Worm (Caenorhabditis elegans) whole organism, L1 larva: ENCODE results near the gene plpr-1.

Experiments
- C04F5.9 ChIP-seq: sonication (generic microtip); optimal IDR thresholded peaks from 2 replicates; lab custom pipeline; 2016; ENCODE audit warnings: missing genetic modification characterization, missing compliant biosample characterization
- C16A3.4 ChIP-seq: fragments of 150-350 bp; optimal IDR thresholded peaks from 2 replicates; lab custom pipeline; 2014; ENCODE audit warnings: missing biosample characterization, missing genetic modification characterization
- Y116A8C.19 ChIP-seq: sonication (generic microtip); optimal IDR thresholded peaks from 2 replicates; lab custom pipeline; 2016; ENCODE audit warnings: missing compliant biosample characterization, missing genetic modification characterization, borderline replicate concordance
- aha-1 ChIP-seq: fragments of 150-350 bp; optimal IDR thresholded peaks from 2 replicates; lab custom pipeline; 2014; ENCODE audit warnings: missing biosample characterization, missing genetic modification characterization
- aly-2 ChIP-seq: fragments of 150-350 bp; optimal IDR thresholded peaks from 2 replicates; lab custom pipeline; 2014; ENCODE audit warnings: missing biosample characterization, missing genetic modification characterization
- blmp-1 ChIP-seq: fragments of 150-350 bp; optimal IDR thresholded peaks from 2 replicates; lab custom pipeline; 2014; ENCODE audit warnings: missing biosample characterization, missing genetic modification characterization
- ces-1 ChIP-seq: fragments of 150-350 bp; optimal IDR thresholded peaks from 2 replicates; lab custom pipeline; 2014; ENCODE audit warnings: missing biosample characterization, missing genetic modification reagents, missing genetic modification characterization
- egl-13 ChIP-seq: sonication (generic microtip); optimal IDR thresholded peaks from 2 replicates; lab custom pipeline; 2016; ENCODE audit warnings: missing genotype, missing genetic modification reagents, missing genetic modification characterization, missing compliant biosample characterization
- egl-27 ChIP-seq, 2 experiments: fragments of 150-350 bp in 1 of 2; sonication (generic microtip); optimal IDR thresholded peaks; 3 replicates each; lab custom pipeline; 2017 to 2018; ENCODE audit warnings: missing biosample characterization in 2 of 2, missing genetic modification characterization in 2 of 2, missing genetic modification reagents in 2 of 2
- elt-2 ChIP-seq: sonication (generic microtip); optimal IDR thresholded peaks from 2 replicates; lab custom pipeline; 2016; ENCODE audit warnings: missing genetic modification characterization, mild to moderate bottlenecking, inconsistent platforms, missing compliant biosample characterization, missing genetic modification reagents
- fkh-10 ChIP-seq: sonication (generic microtip); optimal IDR thresholded peaks from 2 replicates; lab custom pipeline; 2017; ENCODE audit warnings: missing biosample characterization, missing genetic modification reagents, missing genetic modification characterization
- fkh-8 ChIP-seq: sonication (generic microtip); optimal IDR thresholded peaks from 2 replicates; lab custom pipeline; 2016; ENCODE audit warnings: mild to moderate bottlenecking, missing genetic modification characterization, missing compliant biosample characterization
- fos-1 ChIP-seq: fragments of 150-350 bp; optimal IDR thresholded peaks from 2 replicates; lab custom pipeline; 2014; ENCODE audit warnings: missing biosample characterization, missing genetic modification characterization
- grh-1 ChIP-seq: fragments of 200-800 bp; sonication (Bioruptor generic); IDR thresholded peaks from 2 replicates; pipeline ENCODE4 v1.3.6; 2022; ENCODE audit warnings: missing genetic modification reagents, missing genetic modification characterization, missing compliant biosample characterization
- irx-1 ChIP-seq: sonication (generic microtip); optimal IDR thresholded peaks from 2 replicates; lab custom pipeline; 2016; ENCODE audit warnings: missing genetic modification characterization, missing compliant biosample characterization
- isw-1 ChIP-seq: fragments of 200-800 bp; sonication (Bioruptor generic); IDR thresholded peaks from 2 replicates; pipeline ENCODE4 v1.3.6; 2022; ENCODE audit warnings: missing genetic modification characterization, missing compliant biosample characterization
- jun-1 ChIP-seq: fragments of 150-350 bp; optimal IDR thresholded peaks from 2 replicates; lab custom pipeline; 2014; ENCODE audit warnings: missing biosample characterization, missing genetic modification reagents, missing genetic modification characterization
- lin-13 ChIP-seq: fragments of 150-350 bp; optimal IDR thresholded peaks from 2 replicates; lab custom pipeline; 2014; ENCODE audit warnings: missing biosample characterization, missing genetic modification reagents, missing genetic modification characterization
- lin-14 ChIP-seq: fragments of 200-800 bp; sonication (Bioruptor generic); optimal IDR thresholded peaks from 2 replicates; lab custom pipeline; 2018; ENCODE audit warnings: mild to moderate bottlenecking, missing genetic modification characterization, moderate library complexity, missing compliant biosample characterization
- lin-15B ChIP-seq: fragments of 150-350 bp; sonication (generic microtip); optimal IDR thresholded peaks from 3 replicates; lab custom pipeline; 2014; ENCODE audit warnings: missing biosample characterization, missing genetic modification characterization
- lin-35 ChIP-seq, 2 experiments: fragments of 150-350 bp; optimal IDR thresholded peaks; 2 replicates each; lab custom pipeline; 2014; ENCODE audit warnings: missing biosample characterization in 2 of 2, missing genetic modification characterization in 2 of 2, missing genetic modification reagents in 2 of 2
- lir-3 ChIP-seq: sonication (generic microtip); optimal IDR thresholded peaks from 2 replicates; lab custom pipeline; 2016; ENCODE audit warnings: mild to moderate bottlenecking, missing genetic modification characterization, moderate library complexity, missing compliant biosample characterization; ENCODE audit not compliant: poor library complexity
- mab-9 ChIP-seq: fragments of 200-800 bp; sonication (Bioruptor generic); IDR thresholded peaks from 2 replicates; pipeline ENCODE4 v1.3.6; 2022; ENCODE audit warnings: missing genetic modification reagents, missing genetic modification characterization, missing compliant biosample characterization
- mdl-1 ChIP-seq, 2 experiments: fragments of 150-350 bp; optimal IDR thresholded peaks; 2 replicates each; lab custom pipeline; 2014 to 2017; ENCODE audit warnings: missing biosample characterization in 2 of 2, missing genetic modification characterization in 2 of 2, inconsistent platforms in 1 of 2
- mef-2 ChIP-seq: fragments of 150-350 bp; optimal IDR thresholded peaks from 2 replicates; lab custom pipeline; 2014; ENCODE audit warnings: missing biosample characterization, missing genetic modification characterization
- mep-1 ChIP-seq: fragments of 150-350 bp; optimal IDR thresholded peaks from 2 replicates; lab custom pipeline; 2014; ENCODE audit warnings: missing biosample characterization, missing genetic modification characterization
- nhr-11 ChIP-seq: fragments of 150-350 bp; optimal IDR thresholded peaks from 2 replicates; lab custom pipeline; 2014; ENCODE audit warnings: missing biosample characterization, missing genetic modification characterization
- nhr-19 ChIP-seq: fragments of 200-800 bp; sonication (Bioruptor generic); conservative IDR thresholded peaks from 2 replicates; pipeline ENCODE4 v1.3.6; 2022; ENCODE audit warnings: missing genetic modification characterization, missing compliant biosample characterization
- nhr-20 ChIP-seq: sonication (generic microtip); optimal IDR thresholded peaks from 2 replicates; lab custom pipeline; 2016; ENCODE audit warnings: mild to moderate bottlenecking, missing genetic modification characterization, missing compliant biosample characterization
- nhr-85 ChIP-seq: sonication (generic microtip); peaks from one replicate; lab custom pipeline; 2016; ENCODE audit warnings: missing genetic modification characterization, inconsistent platforms, missing compliant biosample characterization
- nhr-90 ChIP-seq: sonication (generic microtip); optimal IDR thresholded peaks from 2 replicates; lab custom pipeline; 2016; ENCODE audit warnings: mild to moderate bottlenecking, missing genetic modification characterization, missing compliant biosample characterization; ENCODE audit not compliant: poor library complexity
- pax-3 ChIP-seq: fragments of 200-800 bp; sonication (Bioruptor generic); optimal IDR thresholded peaks from 2 replicates; lab custom pipeline; 2018; ENCODE audit warnings: mild to moderate bottlenecking, missing genetic modification characterization, moderate library complexity, missing compliant biosample characterization
- pqm-1 ChIP-seq: sonication (generic microtip); optimal IDR thresholded peaks from 3 replicates; lab custom pipeline; 2017; ENCODE audit warnings: missing biosample characterization, missing genetic modification characterization
- snpc-4 ChIP-seq: fragments of 150-350 bp; optimal IDR thresholded peaks from 2 replicates; lab custom pipeline; 2014; ENCODE audit warnings: missing biosample characterization, missing genetic modification characterization
- snu-23 ChIP-seq: sonication (generic microtip); optimal IDR thresholded peaks from 2 replicates; lab custom pipeline; 2016; ENCODE audit warnings: missing genetic modification characterization, missing compliant biosample characterization
- sptf-1 ChIP-seq: fragments of 150-350 bp; optimal IDR thresholded peaks from 2 replicates; lab custom pipeline; 2014; ENCODE audit warnings: missing biosample characterization, missing genetic modification characterization
- sup-37 ChIP-seq: fragments of 200-800 bp; sonication (Bioruptor generic); optimal IDR thresholded peaks from 2 replicates; lab custom pipeline; 2018; ENCODE audit warnings: mild to moderate bottlenecking, missing genetic modification characterization, missing compliant biosample characterization
- swsn-7 ChIP-seq: sonication (generic microtip); optimal IDR thresholded peaks from 2 replicates; lab custom pipeline; 2016; ENCODE audit warnings: missing genetic modification characterization, missing compliant biosample characterization
- tbx-2 ChIP-seq: sonication (generic microtip); optimal IDR thresholded peaks from 2 replicates; lab custom pipeline; 2016; ENCODE audit warnings: missing genetic modification characterization, missing compliant biosample characterization
- unc-130 ChIP-seq: fragments of 150-350 bp; optimal IDR thresholded peaks from 2 replicates; lab custom pipeline; 2017; ENCODE audit warnings: missing biosample characterization, missing genetic modification characterization, inconsistent platforms
- unc-86 ChIP-seq: sonication (generic microtip); optimal IDR thresholded peaks from 2 replicates; lab custom pipeline; 2016; ENCODE audit warnings: missing genetic modification characterization, missing compliant biosample characterization
- vab-15 ChIP-seq: sonication (generic microtip); optimal IDR thresholded peaks from 2 replicates; lab custom pipeline; 2017; ENCODE audit warnings: missing genotype, mild to moderate bottlenecking, missing genetic modification characterization, missing compliant biosample characterization
- xbp-1 ChIP-seq: sonication (generic microtip); optimal IDR thresholded peaks from 2 replicates; lab custom pipeline; 2016; ENCODE audit warnings: missing genetic modification characterization, missing compliant biosample characterization
- zag-1 ChIP-seq: fragments of 150-350 bp; optimal IDR thresholded peaks from 2 replicates; lab custom pipeline; 2014; ENCODE audit warnings: missing biosample characterization, missing genetic modification characterization
- zip-4 ChIP-seq: fragments of 200-800 bp; sonication (Bioruptor generic); optimal IDR thresholded peaks from 2 replicates; lab custom pipeline; 2018; ENCODE audit warnings: mild to moderate bottlenecking, missing genetic modification characterization, moderate library complexity, missing compliant biosample characterization

Gene plpr-1

DNA sequence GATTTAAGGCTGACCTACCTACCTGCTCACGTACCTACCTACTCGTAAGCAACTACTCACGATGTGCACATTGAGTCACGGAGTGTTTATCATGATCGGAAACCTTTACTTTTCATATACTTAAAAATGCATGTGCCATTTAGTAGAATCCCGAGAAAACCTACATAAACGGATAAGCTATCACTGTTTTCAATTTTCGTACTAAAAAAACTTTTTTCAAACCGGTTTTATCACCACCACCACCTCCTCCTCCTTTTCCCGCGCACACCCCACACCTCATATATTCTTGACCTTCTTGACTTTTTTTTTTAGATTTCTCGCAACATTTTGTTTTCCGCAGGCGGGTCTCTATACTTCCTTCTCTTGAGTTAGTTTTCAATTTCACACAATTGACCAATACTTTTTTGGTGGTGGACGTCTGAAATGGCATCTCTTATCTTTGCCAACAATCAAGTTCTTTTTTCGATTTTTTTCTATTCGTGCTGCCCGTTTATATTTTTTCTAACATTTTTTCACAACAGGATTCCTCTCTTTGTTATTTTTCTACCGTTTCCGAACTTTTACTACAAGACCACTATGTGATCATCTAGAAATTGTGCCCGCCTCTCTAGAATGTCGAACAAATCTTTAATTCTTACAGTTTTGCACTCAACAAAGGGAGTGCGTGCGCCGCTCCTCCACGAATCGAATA is 19.4 kb upstream of the plpr-1 start, which contains the start of gene srap-1:
Gene srap-1 (plus strand): TSS at position 641 of the 691 bp plus-strand sequence.
- TF ChIP-seq lin-14 (GFP tag; lab: Kevin White, UChicago): peak; percentile 8
- TF ChIP-seq vab-15: no peak
- peak; percentile 68 for TF ChIP-seq nhr-85 (tag; lab: Kevin White, UChicago)
- TF ChIP-seq sptf-1 (tag; lab: Kevin White, UChicago): no peak
- TF ChIP-seq grh-1 (GFP tag; lab: Robert Waterston, UW): peak; percentile 56
- peak; percentile 48 for TF ChIP-seq blmp-1
- no peak for TF ChIP-seq fkh-10 (GFP tag; lab: Kevin White, UChicago)

DNA sequence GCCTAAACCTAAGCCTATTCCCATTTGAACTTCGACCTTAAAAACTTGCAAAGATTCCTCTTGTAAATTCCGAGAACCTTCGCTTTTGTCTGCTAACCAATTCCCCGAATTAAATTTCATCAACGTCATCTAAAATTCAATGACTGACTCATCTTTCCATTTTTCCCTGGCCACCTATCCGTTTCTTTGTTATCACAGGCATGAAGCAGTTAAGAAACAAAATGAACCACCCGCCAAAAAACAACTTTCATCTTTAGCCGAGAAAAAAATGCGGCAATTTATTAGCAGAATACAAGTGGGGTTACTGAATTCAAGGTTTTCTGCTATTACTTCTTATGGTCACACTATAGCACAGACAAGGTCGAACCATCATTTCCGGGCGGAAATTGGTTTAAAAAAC is 17.4 kb upstream of the plpr-1 start:
- peak; percentile 70 for TF ChIP-seq nhr-85 (tag; lab: Kevin White, UChicago)
- no peak for TF ChIP-seq mef-2
- TF ChIP-seq lir-3 (tag; lab: Kevin White, UChicago): no peak
- peak; percentile 35 for TF ChIP-seq lin-14 (GFP tag; lab: Kevin White, UChicago)
- TF ChIP-seq zip-4: no peak
- TF ChIP-seq blmp-1: peak; percentile 54

DNA sequence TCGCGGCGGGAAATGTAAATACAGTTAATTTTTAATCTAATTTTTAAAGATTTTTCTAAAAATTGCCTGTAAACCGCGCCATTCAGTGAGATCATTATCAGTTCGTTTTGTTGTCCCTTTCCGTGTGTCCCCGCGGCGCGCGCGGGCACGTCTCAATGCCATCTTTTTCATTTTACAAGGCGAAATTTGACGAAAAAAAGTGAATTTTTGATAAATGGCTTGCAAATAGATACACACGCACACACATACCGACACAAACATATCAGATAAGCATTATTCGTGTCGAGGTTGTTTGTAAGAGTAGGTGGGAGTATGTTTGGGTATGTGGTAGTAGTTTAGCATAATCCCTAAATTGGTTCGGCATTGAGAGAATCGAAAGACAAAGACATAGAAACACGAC is 16.3 kb upstream of the plpr-1 start:
- peak; percentile 9 for TF ChIP-seq mep-1 (tag; lab: Kevin White, UChicago)
- peak; percentile 96 for TF ChIP-seq blmp-1
- TF ChIP-seq egl-13 (tag; lab: Kevin White, UChicago): no peak
- no peak for TF ChIP-seq sptf-1 (tag; lab: Kevin White, UChicago)
- peak; percentile 17 for TF ChIP-seq snu-23 (GFP tag; lab: Kevin White, UChicago)
- no peak for TF ChIP-seq unc-86 (tag; lab: Kevin White, UChicago)
- no peak for TF ChIP-seq mab-9 (GFP tag; lab: Robert Waterston, UW)
- peak; percentile 92 for TF ChIP-seq nhr-85 (tag; lab: Kevin White, UChicago)
- TF ChIP-seq nhr-20 (tag; lab: Kevin White, UChicago): no peak
- no peak for TF ChIP-seq fos-1 (tag; lab: Kevin White, UChicago)
- peak; percentile 70 for TF ChIP-seq lin-14 (GFP tag; lab: Kevin White, UChicago)

DNA sequence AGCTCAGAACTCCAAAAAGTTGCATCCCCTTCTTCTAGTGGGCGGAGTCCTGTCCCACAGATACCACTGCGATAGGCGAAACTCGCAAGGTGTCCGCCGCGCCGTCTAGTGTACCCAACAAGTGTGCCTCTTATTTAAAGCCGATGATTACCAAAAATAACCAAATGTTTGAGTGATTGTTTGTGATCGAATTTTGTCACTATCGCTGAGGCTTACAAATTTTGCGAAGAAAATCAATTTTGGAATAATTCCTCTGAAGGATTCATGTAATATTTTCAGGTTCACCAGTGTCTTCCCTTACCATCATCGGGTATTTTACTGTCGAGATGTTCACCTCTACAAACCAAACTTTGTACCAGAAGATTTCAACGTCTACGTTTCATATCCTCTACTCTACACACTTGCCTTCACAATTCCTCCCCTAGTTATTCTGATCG is 2.0 kb downstream of the plpr-1 start:
- TF ChIP-seq elt-2 (tag; lab: Kevin White, UChicago): peak; percentile 76
- peak; percentile 22 for TF ChIP-seq unc-130 (tag; lab: Kevin White, UChicago)
- TF ChIP-seq nhr-90 (tag; lab: Kevin White, UChicago): peak; percentile 91
- TF ChIP-seq fkh-8 (tag; lab: Kevin White, UChicago): peak; percentile 58
- TF ChIP-seq pqm-1: no peak
- peak; percentile 39 for TF ChIP-seq C04F5.9 (tag; lab: Kevin White, UChicago)
- peak; percentile 88 for TF ChIP-seq nhr-19 (GFP tag; lab: Robert Waterston, UW)
- peak in 1 of 2 experiments; percentile 53 for TF ChIP-seq mdl-1 (tag; optimal IDR thresholded peaks at IDR 0.05; lab: Kevin White, UChicago)
- peak; percentile 68 for TF ChIP-seq irx-1 (tag; lab: Kevin White, UChicago)
- peak; percentile 53 for TF ChIP-seq fkh-10 (GFP tag; lab: Kevin White, UChicago)
- TF ChIP-seq aly-2 (tag; lab: Kevin White, UChicago): peak; percentile 76
- TF ChIP-seq Y116A8C.19 (tag; lab: Kevin White, UChicago): no peak
- peak; percentile 11 for TF ChIP-seq aha-1 (tag; lab: Kevin White, UChicago)
- TF ChIP-seq tbx-2 (tag; lab: Kevin White, UChicago): peak; percentile 72
- no peak for TF ChIP-seq zag-1
- TF ChIP-seq snpc-4: peak; percentile 99
- TF ChIP-seq egl-27 (tag; optimal IDR thresholded peaks at IDR 0.05; lab: Kevin White, UChicago): no peak
- peak; percentile 16 for TF ChIP-seq nhr-11 (tag; lab: Kevin White, UChicago)
- peak; percentile 20 for TF ChIP-seq pax-3 (tag; lab: Kevin White, UChicago)
- no peak for TF ChIP-seq mef-2
- peak; percentile 31; the same call in 1 of the 2 replicates for TF ChIP-seq isw-1
- TF ChIP-seq lin-15B: peak; percentile 36
- TF ChIP-seq xbp-1: peak; percentile 72
- peak; percentile 40 for TF ChIP-seq jun-1 (tag; lab: Kevin White, UChicago)
- TF ChIP-seq snu-23 (GFP tag; lab: Kevin White, UChicago): peak; percentile 82
- TF ChIP-seq C16A3.4 (tag; lab: Kevin White, UChicago): no peak
- TF ChIP-seq sup-37: no peak
- TF ChIP-seq swsn-7 (tag; lab: Kevin White, UChicago): peak; percentile 77
- TF ChIP-seq ces-1 (GFP tag; lab: Kevin White, UChicago): no peak
- peak; percentile 52 for TF ChIP-seq lin-13 (GFP tag; lab: Kevin White, UChicago)
- TF ChIP-seq mep-1 (tag; lab: Kevin White, UChicago): peak; percentile 27
- peak; percentile 47 to 73 for TF ChIP-seq lin-35 (GFP tag; optimal IDR thresholded peaks at IDR 0.05; lab: Kevin White, UChicago)
